Fruit fly (Drosophila melanogaster): Measurements from ENCODE around the gene wts.
A peak's percentile ranks its signal among the peaks of the same experiment; 100 is the strongest.

wts gene

dm6 chr3R:30781661-30782120 is 24.7 kb downstream of the wts start (continued):
- TF ChIP-seq chinmo (GFP tag; IDR thresholded peaks at IDR 0.05; ENCODE audit: partially characterized antibody) (peak; percentile 83; the same call in 1 of the 4 replicates), seq (GFP tag; IDR thresholded peaks at IDR 0.05) (peak; percentile 93), CG14710 (tag; optimal IDR thresholded peaks at IDR 0.05) (peak; percentile 94), CG10543 (GFP tag; optimal IDR thresholded peaks at IDR 0.05) (peak; percentile 91), Asciz (GFP tag; optimal IDR thresholded peaks at IDR 0.05) (peak; percentile 66), ken (GFP tag; IDR thresholded peaks at IDR 0.05) (peak; percentile 95), chm (GFP tag; IDR thresholded peaks at IDR 0.05) (peak; percentile 94), eyg (GFP tag; optimal IDR thresholded peaks at IDR 0.05) (peak; percentile 86), CG10366 (GFP tag; IDR thresholded peaks at IDR 0.05) (peak; percentile 93), CG12299 (tag; optimal IDR thresholded peaks at IDR 0.05) (peak; percentile 86), CG2678 (tag; optimal IDR thresholded peaks at IDR 0.05) (peak; percentile 94), CG30020 (tag; optimal IDR thresholded peaks at IDR 0.05) (no peak), bbx (GFP tag; IDR thresholded peaks at IDR 0.05; ENCODE audit: partially characterized antibody) (no peak), CG16779 (GFP tag; IDR thresholded peaks at IDR 0.05) (peak; percentile 90), Dip3 (GFP tag; optimal IDR thresholded peaks at IDR 0.05) (peak; percentile 58), CG8281 (tag; optimal IDR thresholded peaks at IDR 0.05) (no peak), Camta (GFP tag; optimal IDR thresholded peaks at IDR 0.05) (peak; percentile 88), lab (GFP tag; optimal IDR thresholded peaks at IDR 0.05) (peak; percentile 95), HLH3B (GFP tag; IDR thresholded peaks at IDR 0.05) (peak; percentile 94), tx (GFP tag; optimal IDR thresholded peaks at IDR 0.05) (peak; percentile 90), CG9609 (GFP tag; optimal IDR thresholded peaks at IDR 0.05) (peak; percentile 95), dati (GFP tag; IDR thresholded peaks at IDR 0.05) (peak; percentile 82), gsb-n (tag; optimal IDR thresholded peaks at IDR 0.05) (peak; percentile 95), hbn (GFP tag; IDR thresholded peaks at IDR 0.05; ENCODE audit: partially characterized antibody) (no peak), Sox100B (GFP tag; optimal IDR thresholded peaks at IDR 0.05) (peak; percentile 85), CG3163 (GFP tag; optimal IDR thresholded peaks at IDR 0.05) (peak; percentile 82), Side (GFP tag; optimal IDR thresholded peaks at IDR 0.05) (peak; percentile 95), dmrt11E (tag; optimal IDR thresholded peaks at IDR 0.05) (peak; percentile 97), Hr78 (GFP tag; optimal IDR thresholded peaks at IDR 0.05) (peak in 1 of 2 experiments; percentile 71), CG4854 (GFP tag; optimal IDR thresholded peaks at IDR 0.05) (peak; percentile 88), CG13424 (tag; optimal IDR thresholded peaks at IDR 0.05) (peak; percentile 95), Abd-B (GFP tag; optimal IDR thresholded peaks at IDR 0.05) (peak; percentile 95), Lhr (GFP tag; optimal IDR thresholded peaks at IDR 0.05) (peak; percentile 66), CG1832 (GFP tag; optimal IDR thresholded peaks at IDR 0.05) (peak; percentile 86), ci (GFP tag; IDR thresholded peaks at IDR 0.05) (peak; percentile 96), ap (GFP tag; IDR thresholded peaks at IDR 0.05) (peak; percentile 55), Fer3 (tag; optimal IDR thresholded peaks at IDR 0.05) (peak; percentile 91), zf30C (GFP tag; optimal IDR thresholded peaks at IDR 0.05) (no peak), repo (GFP tag; optimal IDR thresholded peaks at IDR 0.05) (peak; percentile 93), TFAM (GFP tag; optimal IDR thresholded peaks at IDR 0.05) (no peak), CG7987 (GFP tag; optimal IDR thresholded peaks at IDR 0.05) (peak; percentile 73), onecut (GFP tag; IDR thresholded peaks at IDR 0.05) (peak; percentile 90), emc (GFP tag; optimal IDR thresholded peaks at IDR 0.05) (peak; percentile 70), pfk (GFP tag; optimal IDR thresholded peaks at IDR 0.05) (peak; percentile 33), CG30403 (GFP tag; optimal IDR thresholded peaks at IDR 0.05) (peak; percentile 94), BtbVII (GFP tag; optimal IDR thresholded peaks at IDR 0.05) (peak; percentile 86), Vsx1 (GFP tag; optimal IDR thresholded peaks at IDR 0.05) (peak; percentile 70), Rfx (GFP tag; IDR thresholded peaks at IDR 0.05) (peak; percentile 96), NfI (GFP tag; optimal IDR thresholded peaks at IDR 0.05) (peak; percentile 89), CG11456 (GFP tag; IDR thresholded peaks at IDR 0.05) (peak; percentile 95)

Data from whole organism, embryonic.